Worm (Caenorhabditis elegans): Measurements from ENCODE around the gene ari-2.

The ari-2 gene

ce11 chrIV:5574033-5574432 lies 23.1 kb downstream of the ari-2 start, which contains the start of gene T12E12.6:
T12E12.6 (minus strand) TSS chrIV:5574133.
- TF ChIP-seq lim-7 (GFP tag; IDR thresholded peaks at IDR 0.05) (no peak), hmg-1.1 (GFP tag; IDR thresholded peaks at IDR 0.05) (no peak), lin-38 (GFP tag; IDR thresholded peaks at IDR 0.05) (no peak), vab-7 (GFP tag; IDR thresholded peaks at IDR 0.05) (no peak)

ce11 chrIV:5580588-5581308 lies 29.8 kb downstream of the ari-2 start:
- TF ChIP-seq unc-62 (GFP tag; optimal IDR thresholded peaks at IDR 0.05 in 1 of 2) (peak in 1 of 2 experiments; percentile 95), unc-62 (tag; optimal IDR thresholded peaks at IDR 0.05) (no peak), ZK546.5 (tag; optimal IDR thresholded peaks at IDR 0.05) (no peak), daf-19 (GFP tag; conservative IDR thresholded peaks at IDR 0.05) (no peak), daf-16 (GFP tag; optimal IDR thresholded peaks at IDR 0.05) (no peak), daf-16 (tag; optimal IDR thresholded peaks at IDR 0.05) (peak; percentile 65), sdz-12 (GFP tag; optimal IDR thresholded peaks at IDR 0.05) (peak; percentile 14), hlh-30 (tag; optimal IDR thresholded peaks at IDR 0.05; ENCODE audit: insufficient read depth) (peak; percentile 45), aha-1 (tag) (peak; percentile 7), mes-2 (tag; optimal IDR thresholded peaks at IDR 0.05; ENCODE audit: poor library complexity, severe bottlenecking) (no peak), nhr-28 (tag; optimal IDR thresholded peaks at IDR 0.05) (peak; percentile 37)

- TF ChIP-seq F10B5.3 (tag; optimal IDR thresholded peaks at IDR 0.05), result no peak
- no peak for TF ChIP-seq F37D6.2 (tag; optimal IDR thresholded peaks at IDR 0.05)
- peak; percentile 69 for TF ChIP-seq hmg-1.1 (GFP tag; IDR thresholded peaks at IDR 0.05)
- TF ChIP-seq D1046.2 (GFP tag; IDR thresholded peaks at IDR 0.05), result no peak
- TF ChIP-seq zip-11 (GFP tag; IDR thresholded peaks at IDR 0.05), result no peak
- no peak for TF ChIP-seq zfp-3 (GFP tag; conservative IDR thresholded peaks at IDR 0.05)
- peak; percentile 62 for TF ChIP-seq nhr-11 (tag; optimal IDR thresholded peaks at IDR 0.05)
- TF ChIP-seq lin-38 (GFP tag; IDR thresholded peaks at IDR 0.05), result no peak
- no peak for TF ChIP-seq Y75B8A.6 (GFP tag; IDR thresholded peaks at IDR 0.05)
- TF ChIP-seq madf-9 (GFP tag; conservative IDR thresholded peaks at IDR 0.05), result no peak
- no peak for TF ChIP-seq nhr-42 (GFP tag; IDR thresholded peaks at IDR 0.05)
- no peak for TF ChIP-seq nhr-25 (tag; optimal IDR thresholded peaks at IDR 0.05; ENCODE audit: borderline replicate concordance, insufficient read depth)
- 0 out of 2 replicates have a peak, but pooled peaks have one; percentile 36 for TF ChIP-seq tra-1 (GFP tag; IDR thresholded peaks at IDR 0.05)
- TF ChIP-seq pqm-1 (tag; optimal IDR thresholded peaks at IDR 0.05), result peak; percentile 43
- TF ChIP-seq nhr-6 (tag; optimal IDR thresholded peaks at IDR 0.05), result no peak
- no peak for TF ChIP-seq fos-1 (tag; optimal IDR thresholded peaks at IDR 0.05)
- TF ChIP-seq nhr-48 (tag; optimal IDR thresholded peaks at IDR 0.05), result no peak
- no peak for TF ChIP-seq zag-1 (tag; optimal IDR thresholded peaks at IDR 0.05)
- no peak for TF ChIP-seq snpc-1.2 (GFP tag; IDR thresholded peaks at IDR 0.05)
- no peak for TF ChIP-seq nhr-76 (tag; optimal IDR thresholded peaks at IDR 0.05)
- no peak for TF ChIP-seq madf-5 (GFP tag; IDR thresholded peaks at IDR 0.05)
- TF ChIP-seq mxl-3 (GFP tag; optimal IDR thresholded peaks at IDR 0.05), result peak; percentile 67
- TF ChIP-seq ceh-44 (GFP tag; IDR thresholded peaks at IDR 0.05), result no peak
- no peak for TF ChIP-seq unc-39 (tag; optimal IDR thresholded peaks at IDR 0.05)
- no peak for TF ChIP-seq F44E2.7 (GFP tag; IDR thresholded peaks at IDR 0.05)
- no peak for TF ChIP-seq mes-2 (tag; optimal IDR thresholded peaks at IDR 0.05; ENCODE audit: poor library complexity, severe bottlenecking)
- no peak for TF ChIP-seq snpc-4 (tag; optimal IDR thresholded peaks at IDR 0.05)
- no peak for TF ChIP-seq dmd-9 (GFP tag; IDR thresholded peaks at IDR 0.05)
- TF ChIP-seq daf-16 (GFP tag; optimal IDR thresholded peaks at IDR 0.05), result peak in 1 of 2 experiments; percentile 93
- peak; percentile 93 for TF ChIP-seq daf-16 (tag; optimal IDR thresholded peaks at IDR 0.05)
- peak; percentile 85 for TF ChIP-seq hlh-11 (tag; optimal IDR thresholded peaks at IDR 0.05)
- TF ChIP-seq Y105C5A.15 (GFP tag; IDR thresholded peaks at IDR 0.05), result no peak
- TF ChIP-seq duxl-1 (tag; optimal IDR thresholded peaks at IDR 0.05; ENCODE audit: poor library complexity), result no peak
- no peak for TF ChIP-seq mdt-29 (GFP tag; IDR thresholded peaks at IDR 0.05)
- no peak for TF ChIP-seq ZK546.5 (tag; optimal IDR thresholded peaks at IDR 0.05)
- peak; percentile 57 for TF ChIP-seq dve-1 (tag; optimal IDR thresholded peaks at IDR 0.05; ENCODE audit: insufficient read depth)
- TF ChIP-seq arid-1 (GFP tag; conservative IDR thresholded peaks at IDR 0.05), result no peak
Measured at ce11 chrIV:5582267-5582666, 31.3 kb downstream of the ari-2 start.

Measured in whole organism, L4 larva.